Worm (Caenorhabditis elegans): ENCODE results near the gene Y38E10A.34.
A peak's percentile ranks its signal among the peaks of the same experiment; 100 is the strongest.

Y38E10A.34 gene

ce11 chrII:12673311-12673710 lies 42.3 kb downstream of the Y38E10A.34 start:
- TF ChIP-seq efl-1 (optimal IDR thresholded peaks at IDR 0.05): no peak
- peak in 1 of 2 experiments; percentile 92 for TF ChIP-seq efl-1 (GFP tag; optimal IDR thresholded peaks at IDR 0.05 in 1 of 2)
- TF ChIP-seq ceh-8 (GFP tag; optimal IDR thresholded peaks at IDR 0.05): no peak
- TF ChIP-seq ztf-4 (tag; optimal IDR thresholded peaks at IDR 0.05): no peak
- no peak for TF ChIP-seq nhr-11 (tag; optimal IDR thresholded peaks at IDR 0.05)
- no peak for TF ChIP-seq lin-15B (tag; optimal IDR thresholded peaks at IDR 0.05)

- TF ChIP-seq snpc-4 (tag; optimal IDR thresholded peaks at IDR 0.05): no peak
- no peak for TF ChIP-seq zag-1 (tag; optimal IDR thresholded peaks at IDR 0.05)
- TF ChIP-seq nhr-85 (tag): no peak
- TF ChIP-seq mep-1 (tag; optimal IDR thresholded peaks at IDR 0.05): no peak
- no peak for TF ChIP-seq ceh-82 (tag; optimal IDR thresholded peaks at IDR 0.05)
- TF ChIP-seq ceh-8 (GFP tag; optimal IDR thresholded peaks at IDR 0.05): no peak
- no peak for TF ChIP-seq lin-13 (GFP tag; optimal IDR thresholded peaks at IDR 0.05)
- no peak for TF ChIP-seq lin-15B (tag; optimal IDR thresholded peaks at IDR 0.05)
- no peak for TF ChIP-seq fkh-10 (GFP tag; optimal IDR thresholded peaks at IDR 0.05)
- TF ChIP-seq nhr-12 (tag; optimal IDR thresholded peaks at IDR 0.05): no peak
- no peak for TF ChIP-seq ztf-4 (tag; optimal IDR thresholded peaks at IDR 0.05)
Measured at ce11 chrII:12677710-12677974, 46.7 kb downstream of the Y38E10A.34 start, which contains the start of gene Y38E10A.22. Y38E10A.22 (minus strand) TSS chrII:12677810.

ce11 chrII:12677975-12678866 lies 47.2 kb downstream of the Y38E10A.34 start:
- TF ChIP-seq mef-2 (tag; optimal IDR thresholded peaks at IDR 0.05): no peak
- TF ChIP-seq mep-1 (tag; optimal IDR thresholded peaks at IDR 0.05): peak; percentile 94
- TF ChIP-seq hlh-17 (GFP tag; optimal IDR thresholded peaks at IDR 0.05; ENCODE audit: borderline replicate concordance): no peak
- TF ChIP-seq mdl-1 (tag; optimal IDR thresholded peaks at IDR 0.05): peak in 1 of 2 experiments; percentile 42
- TF ChIP-seq nhr-77 (tag; optimal IDR thresholded peaks at IDR 0.05): peak; percentile 26
- TF ChIP-seq C34B4.2 (tag; optimal IDR thresholded peaks at IDR 0.05): no peak
- TF ChIP-seq ztf-4 (tag; optimal IDR thresholded peaks at IDR 0.05): no peak
- TF ChIP-seq ztf-11 (tag; optimal IDR thresholded peaks at IDR 0.05): peak in 1 of 2 experiments; percentile 76
- TF ChIP-seq ceh-90 (tag; optimal IDR thresholded peaks at IDR 0.05): peak; percentile 88
- TF ChIP-seq xbp-1 (tag; optimal IDR thresholded peaks at IDR 0.05): peak; percentile 79
- no peak for TF ChIP-seq tlp-1 (tag; optimal IDR thresholded peaks at IDR 0.05)
- TF ChIP-seq nhr-237 (tag; optimal IDR thresholded peaks at IDR 0.05): peak; percentile 61
- TF ChIP-seq ces-1 (GFP tag; optimal IDR thresholded peaks at IDR 0.05): no peak
- TF ChIP-seq lir-3 (tag; optimal IDR thresholded peaks at IDR 0.05; ENCODE audit: poor library complexity): peak; percentile 92
- TF ChIP-seq unc-98 (GFP tag; IDR thresholded peaks at IDR 0.05): peak; percentile 75
- peak; percentile 88 for TF ChIP-seq nhr-71 (tag; optimal IDR thresholded peaks at IDR 0.05)
- peak; percentile 67 for TF ChIP-seq egl-13 (tag; optimal IDR thresholded peaks at IDR 0.05)
- TF ChIP-seq nhr-12 (tag; optimal IDR thresholded peaks at IDR 0.05): no peak
- TF ChIP-seq pax-3 (tag; optimal IDR thresholded peaks at IDR 0.05): peak; percentile 74
- TF ChIP-seq mab-9 (GFP tag; IDR thresholded peaks at IDR 0.05): no peak
- TF ChIP-seq zip-4 (GFP tag; optimal IDR thresholded peaks at IDR 0.05): peak; percentile 8
- peak; percentile 6 for TF ChIP-seq ceh-8 (GFP tag; optimal IDR thresholded peaks at IDR 0.05)
- TF ChIP-seq nhr-84 (tag; optimal IDR thresholded peaks at IDR 0.05): no peak
- no peak for TF ChIP-seq alr-1 (tag; optimal IDR thresholded peaks at IDR 0.05; ENCODE audit: borderline replicate concordance)
- peak; percentile 48 for TF ChIP-seq jun-1 (tag; optimal IDR thresholded peaks at IDR 0.05)
- TF ChIP-seq fos-1 (tag; optimal IDR thresholded peaks at IDR 0.05): peak; percentile 68
- TF ChIP-seq hpl-2 (GFP tag; optimal IDR thresholded peaks at IDR 0.05): no peak
- TF ChIP-seq fkh-4 (tag; optimal IDR thresholded peaks at IDR 0.05; ENCODE audit: borderline replicate concordance): peak; percentile 90
- TF ChIP-seq nhr-28 (tag; optimal IDR thresholded peaks at IDR 0.05): no peak
- TF ChIP-seq irx-1 (tag; optimal IDR thresholded peaks at IDR 0.05): peak; percentile 88
- TF ChIP-seq ama-1 (optimal IDR thresholded peaks at IDR 0.05): no peak
- peak; percentile 94 for TF ChIP-seq nhr-85 (tag)
- TF ChIP-seq lin-14 (GFP tag; optimal IDR thresholded peaks at IDR 0.05): peak; percentile 90
- peak; percentile 42 for TF ChIP-seq sox-4 (tag; optimal IDR thresholded peaks at IDR 0.05)
- no peak for TF ChIP-seq ceh-88 (GFP tag; IDR thresholded peaks at IDR 0.05)
- TF ChIP-seq unc-86 (tag; optimal IDR thresholded peaks at IDR 0.05): peak; percentile 42
- peak; percentile 88 for TF ChIP-seq snu-23 (GFP tag; optimal IDR thresholded peaks at IDR 0.05)
- no peak for TF ChIP-seq hlh-4 (tag; optimal IDR thresholded peaks at IDR 0.05)
- TF ChIP-seq Y116A8C.19 (tag; optimal IDR thresholded peaks at IDR 0.05; ENCODE audit: borderline replicate concordance): peak; percentile 38

Data from whole organism, L1 larva.